Fruit fly (Drosophila melanogaster): ENCODE measurements around the gene CG1571.
A peak's percentile ranks its signal among the peaks of the same experiment; 100 is the strongest.

The CG1571 gene

dm6 chrX:8061392-8062179 lies 14.1 kb upstream of the CG1571 start, which contains the start of gene mys (continued):
- TF ChIP-seq chinmo (GFP tag; IDR thresholded peaks at IDR 0.05; ENCODE audit: partially characterized antibody) (peak; percentile 70; the same call in 2 of the 4 replicates), CG33213 (GFP tag; optimal IDR thresholded peaks at IDR 0.05) (peak; percentile 92), CkIIα-i1 (GFP tag; IDR thresholded peaks at IDR 0.05) (no peak), cad (GFP tag; optimal IDR thresholded peaks at IDR 0.05) (no peak), stc (GFP tag; IDR thresholded peaks at IDR 0.05) (peak; percentile 45; the same call in 1 of the 2 replicates), her (GFP tag; optimal IDR thresholded peaks at IDR 0.05) (peak; percentile 83), tx (GFP tag; optimal IDR thresholded peaks at IDR 0.05) (peak; percentile 37), repo (GFP tag; optimal IDR thresholded peaks at IDR 0.05) (peak; percentile 64), CG10267 (tag; optimal IDR thresholded peaks at IDR 0.05) (peak; percentile 99), dimm (GFP tag; IDR thresholded peaks at IDR 0.05) (no peak), Adf1 (GFP tag; IDR thresholded peaks at IDR 0.05) (peak; percentile 15; the same call in 1 of the 2 replicates), CG18476 (GFP tag; optimal IDR thresholded peaks at IDR 0.05) (no peak), sima (GFP tag; optimal IDR thresholded peaks at IDR 0.05) (no peak), CG4282 (GFP tag; optimal IDR thresholded peaks at IDR 0.05) (peak; percentile 71), insv (GFP tag; optimal IDR thresholded peaks at IDR 0.05) (peak in 1 of 2 experiments; percentile 91), HLH4C (GFP tag; IDR thresholded peaks at IDR 0.05; ENCODE audit: partially characterized antibody) (peak; percentile 91), slou (GFP tag; optimal IDR thresholded peaks at IDR 0.05) (peak; percentile 42), ap (GFP tag; IDR thresholded peaks at IDR 0.05) (no peak), CG2678 (tag; optimal IDR thresholded peaks at IDR 0.05) (peak; percentile 30), Sin3A (optimal IDR thresholded peaks at IDR 0.05) (peak; percentile 84), danr (GFP tag; IDR thresholded peaks at IDR 0.05) (no peak), ci (GFP tag; IDR thresholded peaks at IDR 0.05) (peak; percentile 83), ro (GFP tag; IDR thresholded peaks at IDR 0.05) (no peak), jing (GFP tag; optimal IDR thresholded peaks at IDR 0.05) (no peak), sd (tag; optimal IDR thresholded peaks at IDR 0.05) (no peak), Vsx1 (GFP tag; optimal IDR thresholded peaks at IDR 0.05) (no peak), ftz-f1 (GFP tag; optimal IDR thresholded peaks at IDR 0.05) (peak; percentile 65), rib (GFP tag; IDR thresholded peaks at IDR 0.05) (peak; percentile 72), Sry-δ (GFP tag; optimal IDR thresholded peaks at IDR 0.05) (peak; percentile 99), Trl (optimal IDR thresholded peaks at IDR 0.05) (no peak), Trl (GFP tag; optimal IDR thresholded peaks at IDR 0.05) (peak; percentile 61), CG3995 (GFP tag; optimal IDR thresholded peaks at IDR 0.05) (peak; percentile 97), CG7357 (GFP tag; IDR thresholded peaks at IDR 0.05) (no peak), Nf-YB (GFP tag; optimal IDR thresholded peaks at IDR 0.05) (peak; percentile 15), lola (GFP tag; optimal IDR thresholded peaks at IDR 0.05) (no peak), tio (GFP tag; optimal IDR thresholded peaks at IDR 0.05) (no peak), odd (GFP tag; optimal IDR thresholded peaks at IDR 0.05) (peak; percentile 17), corto (GFP tag; optimal IDR thresholded peaks at IDR 0.05) (no peak), tap (tag; optimal IDR thresholded peaks at IDR 0.05) (no peak), CG10654 (GFP tag; optimal IDR thresholded peaks at IDR 0.05) (peak; percentile 63), dan (GFP tag; IDR thresholded peaks at IDR 0.05) (no peak), org-1 (GFP tag; optimal IDR thresholded peaks at IDR 0.05) (peak; percentile 8), CG10979 (tag; optimal IDR thresholded peaks at IDR 0.05) (no peak), CG14860 (GFP tag; IDR thresholded peaks at IDR 0.05; ENCODE audit: partially characterized antibody) (peak; percentile 85), fd64A (GFP tag; optimal IDR thresholded peaks at IDR 0.05) (peak; percentile 1), CG32767 (GFP tag; IDR thresholded peaks at IDR 0.05) (no peak), Sox100B (GFP tag; optimal IDR thresholded peaks at IDR 0.05) (no peak), Bteb2 (GFP tag; optimal IDR thresholded peaks at IDR 0.05) (peak; percentile 39), CG5180 (GFP tag; optimal IDR thresholded peaks at IDR 0.05) (no peak), dm (GFP tag; optimal IDR thresholded peaks at IDR 0.05) (peak; percentile 13)
